Worm (Caenorhabditis elegans): ENCODE results near the gene pud-4.
"Not testable (repeated sequence)": the region's sequence is repeated elsewhere in the genome, so short reads cannot be mapped to it uniquely, and the experiment has no call there.

The pud-4 gene

ce11 chrV:2303775-2304174 is 22.7 kb upstream of the pud-4 start, which contains the start of gene irld-15:
irld-15 (minus strand) TSS chrV:2303875.
- TF ChIP-seq ztf-23 (GFP tag; IDR thresholded peaks at IDR 0.05) = no peak

- TF ChIP-seq med-1 (GFP tag; optimal IDR thresholded peaks at IDR 0.05; ENCODE audit: insufficient read depth) (no peak), ztf-29 (GFP tag; IDR thresholded peaks at IDR 0.05) (no peak), ref-1 (GFP tag; conservative IDR thresholded peaks at IDR 0.05) (no peak), klf-2 (GFP tag; conservative IDR thresholded peaks at IDR 0.05) (no peak), ztf-23 (GFP tag; IDR thresholded peaks at IDR 0.05) (no peak), flt-1 (GFP tag; IDR thresholded peaks at IDR 0.05) (no peak), cog-1 (tag; optimal IDR thresholded peaks at IDR 0.05) (no peak), T22C8.4 (GFP tag; IDR thresholded peaks at IDR 0.05) (no peak), tab-1 (GFP tag; IDR thresholded peaks at IDR 0.05) (no peak)
Measured at ce11 chrV:2306383-2306782, 20.1 kb upstream of the pud-4 start.

DNA sequence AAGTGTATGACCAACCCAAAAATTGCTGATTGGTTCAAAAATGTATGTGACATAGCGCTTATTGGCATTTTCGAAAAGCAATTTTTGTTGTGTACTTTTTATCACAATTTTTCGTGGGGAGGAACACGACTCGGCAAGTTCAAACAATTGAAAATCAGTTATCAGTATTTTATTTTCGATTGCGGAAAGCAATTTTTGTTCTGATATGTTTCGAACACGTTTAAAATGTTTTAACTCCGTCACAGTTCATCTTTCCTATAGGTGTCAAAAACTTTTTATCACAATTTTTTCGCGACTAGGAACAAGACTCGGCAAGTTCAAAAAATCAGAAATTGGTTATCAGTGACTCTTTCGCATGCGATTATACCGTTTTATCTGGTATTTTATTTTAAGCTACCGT is 18.2 kb upstream of the pud-4 start:
- no peak for TF ChIP-seq cog-1 (tag; optimal IDR thresholded peaks at IDR 0.05)
- no peak for TF ChIP-seq ztf-29 (GFP tag; IDR thresholded peaks at IDR 0.05)
- no peak for TF ChIP-seq ref-1 (GFP tag; conservative IDR thresholded peaks at IDR 0.05)
- no peak for TF ChIP-seq tab-1 (GFP tag; IDR thresholded peaks at IDR 0.05)
- TF ChIP-seq med-1 (GFP tag; optimal IDR thresholded peaks at IDR 0.05; ENCODE audit: insufficient read depth) = no peak
- TF ChIP-seq klf-2 (GFP tag; conservative IDR thresholded peaks at IDR 0.05) = no peak
- TF ChIP-seq flt-1 (GFP tag; IDR thresholded peaks at IDR 0.05) = no peak
- no peak for TF ChIP-seq T22C8.4 (GFP tag; IDR thresholded peaks at IDR 0.05)
- no peak for TF ChIP-seq ztf-23 (GFP tag; IDR thresholded peaks at IDR 0.05)

DNA sequence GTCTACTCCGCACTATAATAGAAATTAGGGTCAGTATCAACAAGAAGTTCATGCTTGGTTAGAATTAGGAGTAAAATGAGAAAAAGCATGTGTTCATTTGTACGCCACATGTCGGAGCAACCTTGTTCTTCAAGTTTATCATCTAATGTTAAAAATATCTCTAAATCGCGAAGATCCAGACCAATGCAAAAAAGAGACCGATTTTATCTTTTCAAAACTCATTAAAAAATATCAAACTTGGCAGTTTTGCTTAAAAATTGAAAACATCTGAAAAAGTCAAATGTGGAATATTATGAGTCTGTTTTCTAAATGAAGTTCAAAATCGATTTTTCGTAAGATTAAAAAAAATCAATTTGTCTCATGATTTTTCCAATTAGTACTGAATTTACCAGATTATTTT is 5.5 kb upstream of the pud-4 start, which contains the start of gene Y19D10B.6:
TSS of gene Y19D10B.6 (minus strand) at position 101 of the 400 bp plus-strand sequence.
- TF ChIP-seq ztf-23 (GFP tag; IDR thresholded peaks at IDR 0.05); klf-2 (GFP tag; conservative IDR thresholded peaks at IDR 0.05); ref-1 (GFP tag; conservative IDR thresholded peaks at IDR 0.05): not testable (repeated sequence)

ce11 chrV:2322466-2322865 is 4.0 kb upstream of the pud-4 start, which contains the start of gene pud-1.2:
pud-1.2 (minus strand) TSS chrV:2322566.
- TF ChIP-seq ref-1 (GFP tag; conservative IDR thresholded peaks at IDR 0.05); cog-1 (tag; optimal IDR thresholded peaks at IDR 0.05); T22C8.4 (GFP tag; IDR thresholded peaks at IDR 0.05): not testable (repeated sequence)

DNA sequence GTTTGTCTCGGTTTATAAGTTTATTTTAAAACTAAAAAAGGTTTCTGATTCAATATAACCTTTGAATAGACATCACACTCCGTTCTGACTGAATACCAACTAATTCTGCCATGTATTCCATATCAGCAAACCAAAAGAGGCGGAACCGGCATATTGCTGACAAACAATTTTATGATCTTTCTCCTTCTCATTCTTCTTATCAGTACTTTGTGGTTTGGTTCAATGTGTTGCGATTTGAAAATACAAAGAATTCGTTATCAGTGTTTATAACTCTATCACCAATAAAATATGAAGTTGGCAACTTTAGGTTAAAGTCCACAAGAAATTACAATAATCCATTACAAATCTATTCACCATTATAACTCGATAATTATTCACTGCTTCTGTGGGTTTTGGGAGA is 2.2 kb upstream of the pud-4 start:
- no peak for TF ChIP-seq med-1 (GFP tag; optimal IDR thresholded peaks at IDR 0.05; ENCODE audit: insufficient read depth)
- no peak for TF ChIP-seq cog-1 (tag; optimal IDR thresholded peaks at IDR 0.05)
- TF ChIP-seq klf-2 (GFP tag; conservative IDR thresholded peaks at IDR 0.05) = no peak
- no peak for TF ChIP-seq ztf-29 (GFP tag; IDR thresholded peaks at IDR 0.05)
- TF ChIP-seq ref-1 (GFP tag; conservative IDR thresholded peaks at IDR 0.05) = no peak
- TF ChIP-seq ztf-23 (GFP tag; IDR thresholded peaks at IDR 0.05) = no peak
- no peak for TF ChIP-seq T22C8.4 (GFP tag; IDR thresholded peaks at IDR 0.05)
- no peak for TF ChIP-seq tab-1 (GFP tag; IDR thresholded peaks at IDR 0.05)
- no peak for TF ChIP-seq flt-1 (GFP tag; IDR thresholded peaks at IDR 0.05)

- TF ChIP-seq flt-1 (GFP tag; IDR thresholded peaks at IDR 0.05) = no peak
- no peak for TF ChIP-seq klf-2 (GFP tag; conservative IDR thresholded peaks at IDR 0.05)
- no peak for TF ChIP-seq cog-1 (tag; optimal IDR thresholded peaks at IDR 0.05)
- TF ChIP-seq med-1 (GFP tag; optimal IDR thresholded peaks at IDR 0.05; ENCODE audit: insufficient read depth) = no peak
- no peak for TF ChIP-seq tab-1 (GFP tag; IDR thresholded peaks at IDR 0.05)
- no peak for TF ChIP-seq ref-1 (GFP tag; conservative IDR thresholded peaks at IDR 0.05)
- no peak for TF ChIP-seq T22C8.4 (GFP tag; IDR thresholded peaks at IDR 0.05)
- TF ChIP-seq ztf-29 (GFP tag; IDR thresholded peaks at IDR 0.05) = no peak
- TF ChIP-seq ztf-23 (GFP tag; IDR thresholded peaks at IDR 0.05) = no peak
Measured at ce11 chrV:2325052-2325451, 1.4 kb upstream of the pud-4 start, which contains the start of gene pud-3. pud-3 (minus strand) TSS chrV:2325152.

ce11 chrV:2327124-2327523 is 646 bp downstream of the pud-4 start:
- TF ChIP-seq ref-1 (GFP tag; conservative IDR thresholded peaks at IDR 0.05) = no peak
- no peak for TF ChIP-seq cog-1 (tag; optimal IDR thresholded peaks at IDR 0.05)
- TF ChIP-seq ztf-23 (GFP tag; IDR thresholded peaks at IDR 0.05) = no peak
- no peak for TF ChIP-seq flt-1 (GFP tag; IDR thresholded peaks at IDR 0.05)
- no peak for TF ChIP-seq T22C8.4 (GFP tag; IDR thresholded peaks at IDR 0.05)
- no peak for TF ChIP-seq tab-1 (GFP tag; IDR thresholded peaks at IDR 0.05)
- TF ChIP-seq klf-2 (GFP tag; conservative IDR thresholded peaks at IDR 0.05) = no peak
- TF ChIP-seq ztf-29 (GFP tag; IDR thresholded peaks at IDR 0.05) = no peak
- TF ChIP-seq med-1 (GFP tag; optimal IDR thresholded peaks at IDR 0.05; ENCODE audit: insufficient read depth) = no peak

DNA sequence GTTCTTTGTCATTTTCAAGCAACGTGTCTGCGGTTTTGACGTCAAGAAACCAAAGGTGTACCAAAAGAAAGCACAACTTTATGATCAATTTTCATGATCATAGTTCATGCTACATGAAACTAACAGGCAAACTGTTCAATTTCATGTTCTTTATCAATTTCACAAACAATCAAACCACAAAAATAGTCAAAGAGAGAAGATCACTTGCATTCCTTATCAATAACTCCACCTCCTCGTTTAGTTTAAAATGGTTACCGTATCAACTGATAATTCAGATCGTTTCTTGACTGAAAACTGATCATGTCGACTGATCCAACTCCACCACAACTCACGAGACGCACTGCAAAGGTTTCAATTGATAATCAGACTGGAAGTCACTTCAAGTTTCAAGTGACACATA is 3.7 kb downstream of the pud-4 start, which contains the start of gene pud-1.1:
TSS of gene pud-1.1 (plus strand) at position 301 of the 400 bp plus-strand sequence.
- not testable (repeated sequence) for TF ChIP-seq ztf-29, T22C8.4, ztf-23 (GFP tag; IDR thresholded peaks at IDR 0.05)

ce11 chrV:2331616-2332015 is 5.1 kb downstream of the pud-4 start, which contains the start of gene irld-32:
irld-32 (plus strand) TSS chrV:2331916.
- not testable (repeated sequence) for TF ChIP-seq T22C8.4, flt-1, ztf-29 (GFP tag; IDR thresholded peaks at IDR 0.05)

DNA sequence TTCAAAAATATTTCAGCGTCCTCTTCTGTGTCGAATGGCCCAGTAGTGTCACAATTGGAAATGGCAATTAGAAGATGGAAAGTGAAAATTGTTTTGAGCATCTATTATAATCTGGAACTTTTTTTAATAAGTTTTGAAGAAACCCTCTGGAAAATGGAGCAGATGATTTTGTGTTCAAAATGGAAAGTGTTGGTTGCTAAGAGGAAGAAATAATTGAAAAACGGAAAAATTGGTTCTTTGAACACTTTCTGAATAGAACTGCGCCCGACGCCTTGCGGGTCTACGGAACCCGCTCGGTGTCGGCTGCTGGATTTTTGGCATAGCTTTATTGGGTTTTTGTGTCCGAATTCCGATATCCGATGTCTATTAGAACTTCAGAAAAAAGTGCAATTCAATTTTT is 9.7 kb downstream of the pud-4 start, which contains the start of gene irld-28:
TSS of gene irld-28 (minus strand) at position 101 of the 400 bp plus-strand sequence.
- TF ChIP-seq cog-1 (tag; optimal IDR thresholded peaks at IDR 0.05) = no peak
- TF ChIP-seq klf-2 (GFP tag; conservative IDR thresholded peaks at IDR 0.05) = no peak
- TF ChIP-seq T22C8.4 (GFP tag; IDR thresholded peaks at IDR 0.05) = no peak
- no peak for TF ChIP-seq flt-1 (GFP tag; IDR thresholded peaks at IDR 0.05)
- TF ChIP-seq ztf-29 (GFP tag; IDR thresholded peaks at IDR 0.05) = no peak
- TF ChIP-seq ztf-23 (GFP tag; IDR thresholded peaks at IDR 0.05) = no peak
- no peak for TF ChIP-seq ref-1 (GFP tag; conservative IDR thresholded peaks at IDR 0.05)
- TF ChIP-seq tab-1 (GFP tag; IDR thresholded peaks at IDR 0.05) = no peak
- TF ChIP-seq med-1 (GFP tag; optimal IDR thresholded peaks at IDR 0.05; ENCODE audit: insufficient read depth) = no peak

Data from whole organism, midembryonic.